Fruit fly (Drosophila melanogaster): ENCODE data around the gene CG7246.
A peak's percentile ranks its signal among the peaks of the same experiment; 100 is the strongest.

The CG7246 gene

DNA sequence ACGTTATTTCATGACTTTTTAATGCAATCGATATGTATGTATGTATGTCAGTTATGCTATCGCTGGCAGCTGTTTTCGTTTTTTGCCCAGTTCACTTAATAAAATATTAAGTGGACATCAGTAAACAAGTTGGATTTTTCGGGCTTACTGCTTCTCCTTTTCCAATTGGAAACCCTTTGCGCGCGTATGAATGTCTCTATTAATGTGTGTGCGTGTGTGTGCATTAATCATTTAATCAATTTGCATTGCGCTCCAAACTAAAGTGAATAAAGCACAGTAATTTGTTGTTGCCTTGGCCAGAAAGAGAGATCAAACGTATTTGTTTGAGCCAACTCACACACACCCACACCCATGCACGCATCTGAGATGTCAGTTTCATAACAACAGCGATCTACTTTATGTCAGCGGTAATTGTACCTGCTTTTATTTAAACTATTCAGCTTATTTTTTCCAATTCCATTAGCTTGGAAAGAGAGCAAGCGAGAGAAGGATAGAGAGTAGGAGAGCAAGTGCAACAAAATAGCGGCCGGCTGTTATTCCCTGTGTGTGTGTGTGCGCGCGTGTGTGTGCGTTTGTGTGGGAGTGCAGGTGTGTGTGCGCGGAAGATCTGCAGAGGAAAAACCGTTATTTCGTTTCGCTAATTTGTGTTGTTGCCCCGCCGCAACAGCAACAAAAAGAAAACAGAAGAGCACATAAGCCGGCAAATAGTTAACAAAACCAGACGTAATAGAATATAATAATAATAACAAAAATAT is 29.5 kb upstream of the CG7246 start:
- TF ChIP-seq sens (GFP tag) = peak; percentile 53
- TF ChIP-seq Pdp1 (GFP tag; optimal IDR thresholded peaks at IDR 0.05) = peak in 1 of 2 experiments; percentile 10
- no peak for TF ChIP-seq bbx (GFP tag; IDR thresholded peaks at IDR 0.05; ENCODE audit: partially characterized antibody)
- 0 out of 2 replicates have a peak, but pooled peaks have one; percentile 12 for TF ChIP-seq vvl (GFP tag; IDR thresholded peaks at IDR 0.05)
- peak; percentile 22 for TF ChIP-seq CG8924 (tag; optimal IDR thresholded peaks at IDR 0.05)
- TF ChIP-seq Opbp (GFP tag; IDR thresholded peaks at IDR 0.05; ENCODE audit: partially characterized antibody) = no peak
- TF ChIP-seq cg (GFP tag; optimal IDR thresholded peaks at IDR 0.05) = peak; percentile 75
- TF ChIP-seq Trl (optimal IDR thresholded peaks at IDR 0.05) = peak; percentile 41 to 61
- no peak for TF ChIP-seq Trl (GFP tag; optimal IDR thresholded peaks at IDR 0.05)
- no peak for TF ChIP-seq zf30C (GFP tag; optimal IDR thresholded peaks at IDR 0.05)
- no peak for TF ChIP-seq Mad (GFP tag; optimal IDR thresholded peaks at IDR 0.05)
- TF ChIP-seq CG34224 (GFP tag; IDR thresholded peaks at IDR 0.05; ENCODE audit: partially characterized antibody) = 0 out of 3 replicates have a peak, but pooled peaks have one; percentile 10
- no peak for TF ChIP-seq ftz-f1 (GFP tag; optimal IDR thresholded peaks at IDR 0.05)
- no peak for TF ChIP-seq fd96Cb (tag; optimal IDR thresholded peaks at IDR 0.05)
- TF ChIP-seq insv (GFP tag; optimal IDR thresholded peaks at IDR 0.05) = peak in 1 of 2 experiments; percentile 86

DNA sequence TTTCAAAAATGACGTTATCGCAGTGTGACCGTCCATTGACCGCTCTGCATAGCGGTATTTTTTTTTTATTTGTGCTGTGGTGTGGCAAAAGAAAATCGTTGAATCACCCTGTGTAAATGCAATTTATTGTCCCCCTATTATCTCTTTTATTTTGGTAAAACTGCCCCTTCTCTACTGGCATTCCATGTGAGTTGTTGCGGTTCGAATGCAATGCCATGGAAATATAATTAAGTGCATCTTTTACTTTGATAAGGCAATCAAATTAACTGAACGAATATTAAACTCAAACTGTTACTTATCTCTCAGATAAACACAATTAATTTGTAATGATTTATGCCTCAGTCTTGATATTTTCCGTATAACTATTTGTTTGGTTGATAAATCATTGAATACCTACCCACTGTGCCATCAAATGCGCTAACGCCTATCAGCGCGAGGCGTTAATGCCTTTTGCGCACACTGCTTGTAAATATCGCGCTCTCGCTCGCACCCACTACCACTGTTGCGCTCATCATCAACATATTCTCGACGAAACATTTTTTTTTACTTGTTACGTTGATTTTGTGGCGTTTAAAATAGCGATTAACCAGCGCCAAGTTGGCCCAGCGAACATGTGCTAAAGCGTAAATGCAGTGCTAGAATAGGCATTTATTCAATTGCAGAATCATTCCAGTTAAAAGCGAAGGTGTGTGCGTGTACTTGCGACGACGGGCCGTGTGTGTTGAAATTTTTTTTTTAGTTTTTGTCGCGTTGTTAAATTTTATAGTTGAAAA is 28.4 kb upstream of the CG7246 start:
- TF ChIP-seq pum (GFP tag; optimal IDR thresholded peaks at IDR 0.05) (no peak), CG3847 (GFP tag; IDR thresholded peaks at IDR 0.05) (peak; percentile 22), CG3163 (GFP tag; optimal IDR thresholded peaks at IDR 0.05) (no peak), CG12391 (tag; optimal IDR thresholded peaks at IDR 0.05) (peak; percentile 70), Dip2 (GFP tag; IDR thresholded peaks at IDR 0.05) (no peak), phol (tag; optimal IDR thresholded peaks at IDR 0.05) (peak; percentile 72), schlank (tag; optimal IDR thresholded peaks at IDR 0.05) (no peak), CG3281 (GFP tag; optimal IDR thresholded peaks at IDR 0.05) (peak; percentile 28), wdn (GFP tag; IDR thresholded peaks at IDR 0.05) (no peak), Max (GFP tag; optimal IDR thresholded peaks at IDR 0.05) (peak; percentile 31), wor (GFP tag; IDR thresholded peaks at IDR 0.05) (no peak), Rx (GFP tag; IDR thresholded peaks at IDR 0.05) (peak; percentile 43), Atf-2 (GFP tag; optimal IDR thresholded peaks at IDR 0.05) (peak; percentile 28), nerfin-2 (GFP tag; IDR thresholded peaks at IDR 0.05; ENCODE audit: partially characterized antibody) (no peak), B-H1 (GFP tag; IDR thresholded peaks at IDR 0.05) (peak; percentile 28; the same call in 1 of the 3 replicates), Tbp (GFP tag; optimal IDR thresholded peaks at IDR 0.05) (no peak), bcd (GFP tag; optimal IDR thresholded peaks at IDR 0.05) (peak; percentile 55), CG12769 (tag; optimal IDR thresholded peaks at IDR 0.05) (no peak), sisA (GFP tag; IDR thresholded peaks at IDR 0.05) (no peak; the same call in none of the 2 replicates), CG10147 (GFP tag; optimal IDR thresholded peaks at IDR 0.05) (peak; percentile 15), zfh1 (GFP tag; IDR thresholded peaks at IDR 0.05) (0 out of 3 replicates have a peak, but pooled peaks have one; percentile 19), CG14965 (GFP tag; optimal IDR thresholded peaks at IDR 0.05; ENCODE audit: borderline replicate concordance) (no peak), CG18599 (GFP tag; optimal IDR thresholded peaks at IDR 0.05) (peak; percentile 38), Hr3 (GFP tag; optimal IDR thresholded peaks at IDR 0.05) (peak; percentile 51), Lpt (GFP tag; optimal IDR thresholded peaks at IDR 0.05) (no peak), CG12071 (GFP tag; optimal IDR thresholded peaks at IDR 0.05) (peak; percentile 17), dm (GFP tag; optimal IDR thresholded peaks at IDR 0.05) (peak; percentile 25), Fer1 (GFP tag; optimal IDR thresholded peaks at IDR 0.05) (no peak), ham (GFP tag; IDR thresholded peaks at IDR 0.05) (no peak), CG12104 (GFP tag; optimal IDR thresholded peaks at IDR 0.05) (peak; percentile 61), CG5180 (GFP tag; optimal IDR thresholded peaks at IDR 0.05) (no peak), esg (GFP tag; conservative IDR thresholded peaks at IDR 0.05) (0 out of 2 replicates have a peak, but pooled peaks have one; percentile 32)
